Fruit fly (Drosophila melanogaster): ENCODE data around the gene Ddr.

Ddr gene

dm6 chr2L:6343084-6343873 lies 90.4 kb downstream of the Ddr start (continued):
- TF ChIP-seq sens (GFP tag) (peak; percentile 67), dimm (GFP tag; IDR thresholded peaks at IDR 0.05) (no peak), CG8281 (tag; optimal IDR thresholded peaks at IDR 0.05) (no peak), nerfin-2 (GFP tag; IDR thresholded peaks at IDR 0.05; ENCODE audit: partially characterized antibody) (no peak), CG10147 (GFP tag; optimal IDR thresholded peaks at IDR 0.05) (peak; percentile 39), Hr78 (GFP tag; optimal IDR thresholded peaks at IDR 0.05) (no peak), CG1529 (GFP tag; optimal IDR thresholded peaks at IDR 0.05) (no peak), otp (GFP tag; IDR thresholded peaks at IDR 0.05) (no peak), NFAT (GFP tag; IDR thresholded peaks at IDR 0.05) (peak; percentile 87), CG31224 (GFP tag; IDR thresholded peaks at IDR 0.05) (no peak), Fer1 (GFP tag; optimal IDR thresholded peaks at IDR 0.05) (peak; percentile 20), ato (GFP tag; IDR thresholded peaks at IDR 0.05; ENCODE audit: partially characterized antibody) (no peak), unpg (GFP tag; optimal IDR thresholded peaks at IDR 0.05) (no peak), Abd-B (GFP tag; optimal IDR thresholded peaks at IDR 0.05) (peak; percentile 30), CG7372 (GFP tag; IDR thresholded peaks at IDR 0.05) (no peak), D19A (tag; optimal IDR thresholded peaks at IDR 0.05) (no peak), gro (GFP tag; optimal IDR thresholded peaks at IDR 0.05) (no peak), yki (optimal IDR thresholded peaks at IDR 0.05) (no peak), dysf (GFP tag; IDR thresholded peaks at IDR 0.05) (no peak), fru (optimal IDR thresholded peaks at IDR 0.05) (no peak), lilli (GFP tag; optimal IDR thresholded peaks at IDR 0.05) (no peak), mirr (GFP tag; optimal IDR thresholded peaks at IDR 0.05) (peak; percentile 100), fu2 (GFP tag; optimal IDR thresholded peaks at IDR 0.05) (no peak), phol (tag; optimal IDR thresholded peaks at IDR 0.05) (peak; percentile 17), CG18599 (GFP tag; optimal IDR thresholded peaks at IDR 0.05) (peak; percentile 43), Side (GFP tag; optimal IDR thresholded peaks at IDR 0.05) (no peak), CG16779 (GFP tag; IDR thresholded peaks at IDR 0.05) (0 out of 2 replicates have a peak, but pooled peaks have one; percentile 31), Ravus (GFP tag; IDR thresholded peaks at IDR 0.05) (no peak), scrt (GFP tag; optimal IDR thresholded peaks at IDR 0.05) (no peak), HmgZ (tag; optimal IDR thresholded peaks at IDR 0.05) (peak; percentile 74), hbn (GFP tag; IDR thresholded peaks at IDR 0.05; ENCODE audit: partially characterized antibody) (0 out of 2 replicates have a peak, but pooled peaks have one; percentile 20), ewg (GFP tag; optimal IDR thresholded peaks at IDR 0.05) (no peak), CG8388 (GFP tag; optimal IDR thresholded peaks at IDR 0.05) (no peak), CG14014 (GFP tag; IDR thresholded peaks at IDR 0.05) (no peak), CG12391 (tag; optimal IDR thresholded peaks at IDR 0.05) (no peak), Jarid2 (GFP tag; optimal IDR thresholded peaks at IDR 0.05) (peak; percentile 19), sens-2 (GFP tag; IDR thresholded peaks at IDR 0.05) (no peak), vnd (GFP tag; IDR thresholded peaks at IDR 0.05; ENCODE audit: partially characterized antibody) (no peak), Fer3 (tag; optimal IDR thresholded peaks at IDR 0.05) (no peak), repo (GFP tag; optimal IDR thresholded peaks at IDR 0.05) (peak; percentile 9), pan (optimal IDR thresholded peaks at IDR 0.05) (no peak), pan (GFP tag; optimal IDR thresholded peaks at IDR 0.05 in 1 of 2, IDR thresholded peaks at IDR 0.05 in 1 of 2) (no peak), ac (GFP tag; optimal IDR thresholded peaks at IDR 0.05) (no peak), Xbp1 (GFP tag; optimal IDR thresholded peaks at IDR 0.05) (peak; percentile 12), tin (GFP tag; optimal IDR thresholded peaks at IDR 0.05) (no peak), toy (GFP tag; IDR thresholded peaks at IDR 0.05) (no peak), ham (GFP tag; IDR thresholded peaks at IDR 0.05) (no peak), peb (GFP tag; IDR thresholded peaks at IDR 0.05) (no peak), pzg (GFP tag; optimal IDR thresholded peaks at IDR 0.05) (peak; percentile 90), ftz-f1 (GFP tag; optimal IDR thresholded peaks at IDR 0.05) (peak; percentile 85)

Measured in whole organism, embryonic.